Worm (Caenorhabditis elegans): ENCODE data around the gene F52E1.3.

DNA sequence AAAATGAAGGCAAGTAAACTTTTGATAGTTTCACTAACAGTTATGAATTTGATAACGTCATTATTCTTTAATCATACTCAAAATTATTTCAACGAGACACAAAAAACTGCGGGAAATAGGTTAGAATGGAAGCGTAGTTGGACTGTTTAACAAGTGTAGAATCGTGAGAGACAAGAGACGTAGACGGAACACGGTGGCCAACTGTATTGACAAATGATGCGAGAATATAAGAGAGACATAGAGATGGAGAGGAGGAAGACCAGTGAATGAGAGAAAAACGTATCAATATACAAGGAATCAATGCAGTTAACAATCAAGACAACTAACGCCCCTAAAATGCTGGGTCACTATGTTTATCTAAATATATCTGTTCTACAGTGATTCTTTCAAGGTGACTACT lies 51.0 kb downstream of the F52E1.3 start:
- TF ChIP-seq nhr-232 (tag; optimal IDR thresholded peaks at IDR 0.05): no peak
- TF ChIP-seq dmd-4 (tag; optimal IDR thresholded peaks at IDR 0.05; ENCODE audit: borderline replicate concordance): no peak
- no peak for TF ChIP-seq lin-11 (tag; optimal IDR thresholded peaks at IDR 0.05)
